Fruit fly (Drosophila melanogaster) whole organism, embryonic: ENCODE results near the gene CG1416.

Experiments
- Ada2b ChIP-seq: fragments of 200-800 bp; sonication (Bioruptor generic); IDR thresholded peaks from 2 replicates; pipeline ENCODE4 v1.3.6; 2022; ENCODE audit warnings: missing biosample characterization, missing genetic modification characterization
- Aef1 ChIP-seq: fragments of 200-800 bp; sonication (Bioruptor generic); IDR thresholded peaks from 3 replicates; pipeline ENCODE4 v1.3.6; 2022; ENCODE audit warnings: missing biosample characterization, missing genetic modification characterization
- CG10321 ChIP-seq: fragments of 200-800 bp; sonication (Bioruptor generic); IDR thresholded peaks from 2 replicates; pipeline ENCODE4 v1.3.6; 2022; ENCODE audit warnings: missing biosample characterization, missing genetic modification characterization
- CG10979 ChIP-seq: fragments of 200-800 bp; sonication (Bioruptor generic); optimal IDR thresholded peaks from 2 replicates; lab custom pipeline; 2018; ENCODE audit warnings: missing biosample characterization, mild to moderate bottlenecking, missing genetic modification characterization, moderate library complexity
- CG12744 ChIP-seq: fragments of 200-800 bp; sonication (Bioruptor generic); optimal IDR thresholded peaks from 2 replicates; lab custom pipeline; 2016; ENCODE audit warnings: missing biosample characterization, missing genetic modification characterization
- CG14860 ChIP-seq: fragments of 200-800 bp; sonication (Bioruptor generic); IDR thresholded peaks from 3 replicates; pipeline ENCODE4 v1.3.6; 2022; ENCODE audit warnings: missing biosample characterization, missing genetic modification characterization; ENCODE audit not compliant: partially characterized antibody
- CG1602 ChIP-seq: fragments of 200-800 bp; sonication (Bioruptor generic); optimal IDR thresholded peaks from 3 replicates; lab custom pipeline; 2016; ENCODE audit warnings: missing biosample characterization, missing genetic modification characterization
- CG16813 ChIP-seq: fragments of 200-800 bp; sonication (Bioruptor generic); IDR thresholded peaks from 3 replicates; pipeline ENCODE4 v1.3.6; 2022; ENCODE audit warnings: missing biosample characterization, missing genetic modification characterization; ENCODE audit not compliant: partially characterized antibody
- CG17829 ChIP-seq: fragments of 200-800 bp; optimal IDR thresholded peaks from 2 replicates; lab custom pipeline; 2019; ENCODE audit warnings: missing biosample characterization, mild to moderate bottlenecking, missing genetic modification characterization, moderate library complexity
- CG1832 ChIP-seq: fragments of 200-800 bp; sonication (Bioruptor generic); optimal IDR thresholded peaks from 2 replicates; lab custom pipeline; 2017; ENCODE audit warnings: missing biosample characterization, mild to moderate bottlenecking, missing genetic modification characterization, inconsistent platforms
- CG2712 ChIP-seq: fragments of 200-800 bp; optimal IDR thresholded peaks from 3 replicates; lab custom pipeline; 2019; ENCODE audit warnings: missing biosample characterization, mild to moderate bottlenecking, missing genetic modification characterization, moderate library complexity
- CG30431 ChIP-seq: fragments of 200-800 bp; sonication (Bioruptor generic); optimal IDR thresholded peaks from 2 replicates; lab custom pipeline; 2017; ENCODE audit warnings: missing biosample characterization, missing genetic modification characterization
- CG31224 ChIP-seq: fragments of 200-800 bp; sonication (Bioruptor generic); IDR thresholded peaks from 2 replicates; pipeline ENCODE4 v1.3.6; 2022; ENCODE audit warnings: missing biosample characterization, missing genetic modification characterization
- CG32767 ChIP-seq: fragments of 200-800 bp; sonication (Bioruptor generic); IDR thresholded peaks from 2 replicates; pipeline ENCODE4 v1.3.6; 2022; ENCODE audit warnings: missing biosample characterization, missing genetic modification characterization
- CG33557 ChIP-seq: fragments of 200-800 bp; sonication (Bioruptor generic); optimal IDR thresholded peaks from 2 replicates; lab custom pipeline; 2019; ENCODE audit warnings: missing biosample characterization, mild to moderate bottlenecking, missing genetic modification characterization, moderate library complexity
- CG4282 ChIP-seq: fragments of 200-800 bp; sonication (Bioruptor generic); optimal IDR thresholded peaks from 2 replicates; lab custom pipeline; 2016; ENCODE audit warnings: missing biosample characterization, missing genetic modification characterization
- CG43689 ChIP-seq: fragments of 200-800 bp; sonication (Bioruptor generic); IDR thresholded peaks from 2 replicates; pipeline ENCODE4 v1.3.6; 2022; ENCODE audit warnings: missing biosample characterization, missing genetic modification characterization
- CG5245 ChIP-seq: fragments of 200-800 bp; sonication (Bioruptor generic); optimal IDR thresholded peaks from 3 replicates; lab custom pipeline; 2016; ENCODE audit warnings: missing biosample characterization, missing genetic modification characterization
- CG5953 ChIP-seq: fragments of 200-800 bp; sonication (Bioruptor generic); IDR thresholded peaks from 2 replicates; pipeline ENCODE4 v1.3.6; 2022; ENCODE audit warnings: missing biosample characterization, missing genetic modification characterization
- CG6689 ChIP-seq: fragments of 200-800 bp; sonication (Bioruptor generic); IDR thresholded peaks from 2 replicates; pipeline ENCODE4 v1.3.6; 2022; ENCODE audit warnings: missing biosample characterization, missing genetic modification characterization
- CG7786 ChIP-seq: fragments of 200-800 bp; sonication (Bioruptor generic); optimal IDR thresholded peaks from 2 replicates; lab custom pipeline; 2016; ENCODE audit warnings: missing biosample characterization, missing genetic modification characterization
- Fer1 ChIP-seq: fragments of 200-800 bp; sonication (Bioruptor generic); optimal IDR thresholded peaks from 2 replicates; lab custom pipeline; 2017; ENCODE audit warnings: missing biosample characterization, mild to moderate bottlenecking, missing genetic modification characterization
- Gug ChIP-seq: fragments of 200-800 bp; sonication (Bioruptor generic); IDR thresholded peaks from 4 replicates; pipeline ENCODE4 v1.3.6; 2022; ENCODE audit warnings: missing biosample characterization, missing genetic modification characterization
- Mad ChIP-seq: fragments of 200-800 bp; sonication (Bioruptor generic); optimal IDR thresholded peaks from 2 replicates; lab custom pipeline; 2016; ENCODE audit warnings: missing biosample characterization, missing genetic modification characterization
- Nf-YC ChIP-seq: fragments of 200-800 bp; optimal IDR thresholded peaks from 3 replicates; lab custom pipeline; 2019; ENCODE audit warnings: missing biosample characterization, mild to moderate bottlenecking, missing genetic modification characterization, moderate library complexity
- Opbp ChIP-seq: fragments of 200-800 bp; sonication (Bioruptor generic); IDR thresholded peaks from 3 replicates; pipeline ENCODE4 v1.3.6; 2022; ENCODE audit warnings: missing biosample characterization, missing genetic modification characterization; ENCODE audit not compliant: partially characterized antibody
- Scr ChIP-seq: fragments of 200-800 bp; sonication (Bioruptor generic); IDR thresholded peaks from 2 replicates; pipeline ENCODE4 v1.3.6; 2022; ENCODE audit warnings: missing biosample characterization, missing genetic modification characterization; ENCODE audit not compliant: partially characterized antibody
- Vsx1 ChIP-seq: fragments of 200-800 bp; sonication (Bioruptor generic); optimal IDR thresholded peaks from 2 replicates; lab custom pipeline; 2017; ENCODE audit warnings: missing biosample characterization, mild to moderate bottlenecking, missing genetic modification characterization, missing genetic modification reagents
- Xrp1 ChIP-seq: fragments of 200-800 bp; sonication (Bioruptor generic); IDR thresholded peaks from 2 replicates; pipeline ENCODE4 v1.3.6; 2022; ENCODE audit warnings: missing biosample characterization, missing genetic modification characterization
- bab2 ChIP-seq: fragments of 200-800 bp; sonication (Bioruptor generic); optimal IDR thresholded peaks from 2 replicates; lab custom pipeline; 2016; ENCODE audit warnings: missing biosample characterization, missing genetic modification characterization
- bigmax ChIP-seq: fragments of 200-800 bp; sonication (Bioruptor generic); optimal IDR thresholded peaks from 2 replicates; lab custom pipeline; 2018; ENCODE audit warnings: missing biosample characterization, mild to moderate bottlenecking, missing genetic modification characterization
- cg ChIP-seq: fragments of 200-800 bp; sonication (Bioruptor generic); optimal IDR thresholded peaks from 3 replicates; lab custom pipeline; 2019; ENCODE audit warnings: missing biosample characterization, mild to moderate bottlenecking, missing genetic modification characterization, moderate library complexity
- emc ChIP-seq: fragments of 200-800 bp; sonication (Bioruptor generic); optimal IDR thresholded peaks from 2 replicates; lab custom pipeline; 2016; ENCODE audit warnings: missing biosample characterization, missing genetic modification characterization
- eyg ChIP-seq: fragments of 200-800 bp; sonication (Bioruptor generic); optimal IDR thresholded peaks from 3 replicates; lab custom pipeline; 2016; ENCODE audit warnings: missing biosample characterization, missing genetic modification characterization
- fd96Cb ChIP-seq: fragments of 200-800 bp; sonication (Bioruptor generic); optimal IDR thresholded peaks from 2 replicates; lab custom pipeline; 2018; ENCODE audit warnings: missing biosample characterization, mild to moderate bottlenecking, missing genetic modification characterization, moderate library complexity
- fu2 ChIP-seq: fragments of 200-800 bp; sonication (Bioruptor generic); optimal IDR thresholded peaks from 2 replicates; lab custom pipeline; 2016; ENCODE audit warnings: missing biosample characterization, missing genetic modification characterization
- grau ChIP-seq: fragments of 200-800 bp; optimal IDR thresholded peaks from 3 replicates; lab custom pipeline; 2019; ENCODE audit warnings: missing biosample characterization, mild to moderate bottlenecking, missing genetic modification characterization, moderate library complexity
- hb ChIP-seq: fragments of 200-800 bp; sonication (Bioruptor generic); IDR thresholded peaks from 3 replicates; pipeline ENCODE4 v1.3.6; 2022; ENCODE audit warnings: missing biosample characterization, missing genetic modification characterization; ENCODE audit not compliant: partially characterized antibody
- ind ChIP-seq: fragments of 200-800 bp; sonication (Bioruptor generic); optimal IDR thresholded peaks from 3 replicates; lab custom pipeline; 2016; ENCODE audit warnings: missing biosample characterization, missing genetic modification characterization
- inv ChIP-seq: fragments of 200-800 bp; sonication (Bioruptor generic); IDR thresholded peaks from 2 replicates; pipeline ENCODE4 v1.3.6; 2022; ENCODE audit warnings: missing biosample characterization, missing genetic modification characterization; ENCODE audit not compliant: partially characterized antibody
- nmo ChIP-seq: fragments of 200-800 bp; sonication (Bioruptor generic); optimal IDR thresholded peaks from 2 replicates; lab custom pipeline; 2018; ENCODE audit warnings: missing biosample characterization, mild to moderate bottlenecking, missing genetic modification characterization, moderate library complexity
- otp ChIP-seq: fragments of 200-800 bp; sonication (Bioruptor generic); IDR thresholded peaks from 3 replicates; pipeline ENCODE4, ENCODE4 v1.3.6; 2022; ENCODE audit warnings: missing biosample characterization, missing genetic modification characterization
- pho ChIP-seq: fragments of 200-800 bp; sonication (Bioruptor generic); optimal IDR thresholded peaks from 2 replicates; lab custom pipeline; 2016; ENCODE audit warnings: missing biosample characterization, missing genetic modification characterization
- seq ChIP-seq: fragments of 200-800 bp; sonication (Bioruptor generic); IDR thresholded peaks from 2 replicates; pipeline ENCODE4 v1.3.6; 2022; ENCODE audit warnings: missing biosample characterization, missing genetic modification characterization
- ssp ChIP-seq: fragments of 200-800 bp; sonication (Bioruptor generic); IDR thresholded peaks from 2 replicates; pipeline ENCODE4 v1.3.6; 2022; ENCODE audit warnings: missing biosample characterization, missing genetic modification characterization
- ttk ChIP-seq: fragments of 200-800 bp; sonication (Bioruptor generic); IDR thresholded peaks from 2 replicates; pipeline ENCODE4 v2.1.2; 2022; ENCODE audit warnings: missing biosample characterization, missing genetic modification characterization
- tx ChIP-seq: fragments of 200-800 bp; sonication (Bioruptor generic); optimal IDR thresholded peaks from 2 replicates; lab custom pipeline; 2016; ENCODE audit warnings: missing biosample characterization, missing genetic modification characterization
- vvl ChIP-seq: fragments of 200-800 bp; sonication (Bioruptor generic); IDR thresholded peaks from 2 replicates; pipeline ENCODE4 v1.3.6; 2022; ENCODE audit warnings: missing biosample characterization, missing genetic modification characterization
- zen ChIP-seq: fragments of 200-800 bp; sonication (Bioruptor generic); optimal IDR thresholded peaks from 3 replicates; lab custom pipeline; 2018; ENCODE audit warnings: missing biosample characterization, mild to moderate bottlenecking, missing genetic modification characterization, moderate library complexity

The CG1416 gene

DNA sequence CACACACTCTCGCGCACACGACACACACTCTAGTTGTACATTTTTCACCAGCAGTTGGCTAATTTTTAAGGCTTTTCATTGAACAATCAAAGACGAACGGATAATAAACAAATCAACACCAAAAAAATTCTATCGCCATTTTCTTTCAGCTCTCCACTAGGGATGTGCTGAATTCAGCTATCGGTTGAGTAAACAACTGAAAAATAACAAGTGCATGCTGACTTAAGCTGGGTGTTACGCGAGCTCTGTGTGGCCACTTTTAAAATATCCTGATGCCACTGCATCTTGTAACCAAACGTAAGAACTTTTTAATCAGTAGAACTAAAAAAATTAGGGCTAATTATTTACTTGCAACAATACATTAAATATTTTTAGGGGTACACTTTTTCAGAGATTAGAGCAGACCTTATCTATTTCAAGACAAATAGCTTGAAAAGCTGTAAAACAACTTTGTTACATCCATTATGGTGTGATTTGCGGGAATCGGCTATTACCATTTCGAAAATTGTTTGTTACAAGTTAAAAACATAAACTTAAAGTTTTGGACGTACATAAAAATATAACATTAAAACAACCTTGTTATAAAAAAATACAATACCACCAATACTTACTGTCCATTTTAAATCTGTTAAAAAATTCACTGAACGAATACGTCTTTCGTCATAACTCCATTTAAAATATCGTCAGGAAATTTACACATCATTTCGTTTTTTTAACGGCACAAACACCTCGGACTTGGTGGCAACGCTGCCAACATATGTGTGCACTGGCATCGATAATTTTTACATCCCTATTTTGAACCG, at the start of gene CG1416, which contains the start of gene step (continued):
- TF ChIP-seq Aef1 (GFP tag; lab: Robert Waterston, UW) (peak; percentile 46), ttk (GFP tag; lab: Robert Waterston, UW) (no peak), CG7786 (GFP tag; lab: Kevin White, UChicago) (peak; percentile 47), seq (GFP tag; lab: Robert Waterston, UW) (no peak), Vsx1 (GFP tag; lab: Kevin White, UChicago) (no peak), bab2 (peak; percentile 55), CG17829 (peak; percentile 48), inv (GFP tag; lab: Robert Waterston, UW) (peak; percentile 68; the same call in 1 of the 2 replicates), CG1602 (GFP tag; lab: Kevin White, UChicago) (peak; percentile 47), CG12744 (GFP tag; lab: Kevin White, UChicago) (no peak), CG5245 (GFP tag; lab: Kevin White, UChicago) (no peak), Xrp1 (GFP tag; lab: Robert Waterston, UW) (peak; percentile 49), fu2 (GFP tag; lab: Kevin White, UChicago) (peak; percentile 35), hb (GFP tag; lab: Robert Waterston, UW) (peak; percentile 73; the same call in 1 of the 3 replicates), CG33557 (no peak), Fer1 (GFP tag; lab: Kevin White, UChicago) (no peak), vvl (GFP tag; lab: Robert Waterston, UW) (peak; percentile 53; the same call in 1 of the 2 replicates), Gug (peak; percentile 77), tx (peak; percentile 21), zen (tag; lab: Kevin White, UChicago) (peak; percentile 49), Scr (GFP tag; lab: Robert Waterston, UW) (peak; percentile 56), fd96Cb (tag; lab: Kevin White, UChicago) (peak; percentile 52), CG16813 (peak; percentile 77), CG2712 (tag; lab: Kevin White, UChicago) (peak; percentile 51), Opbp (GFP tag; lab: Robert Waterston, UW) (peak; percentile 81; the same call in 2 of the 3 replicates), pho (GFP tag; lab: Kevin White, UChicago) (peak; percentile 50), CG43689 (GFP tag; lab: Robert Waterston, UW) (no peak), bigmax (GFP tag; lab: Kevin White, UChicago) (peak; percentile 35), CG32767 (GFP tag; lab: Robert Waterston, UW) (0 out of 2 replicates have a peak, but pooled peaks have one; percentile 27), cg (no peak), CG5953 (GFP tag; lab: Robert Waterston, UW) (no peak; the same call in 1 of the 2 replicates), Nf-YC (tag; lab: Kevin White, UChicago) (peak; percentile 41), Mad (GFP tag; lab: Kevin White, UChicago) (peak; percentile 41), nmo (GFP tag; lab: Kevin White, UChicago) (peak; percentile 74), CG4282 (GFP tag; lab: Kevin White, UChicago) (peak; percentile 27), CG6689 (0 out of 2 replicates have a peak, but pooled peaks have one; percentile 24), CG10321 (GFP tag; lab: Robert Waterston, UW) (no peak), CG14860 (no peak), otp (no peak), grau (peak; percentile 62), CG30431 (GFP tag; lab: Kevin White, UChicago) (peak; percentile 21), CG10979 (tag; lab: Kevin White, UChicago) (no peak), CG31224 (GFP tag; lab: Robert Waterston, UW) (peak; percentile 52), emc (GFP tag; lab: Kevin White, UChicago) (no peak), ind (GFP tag; lab: Kevin White, UChicago) (peak; percentile 65), ssp (peak; percentile 98), CG1832 (GFP tag; lab: Kevin White, UChicago) (no peak), eyg (GFP tag; lab: Kevin White, UChicago) (peak; percentile 15), Ada2b (GFP tag; lab: Robert Waterston, UW) (0 out of 2 replicates have a peak, but pooled peaks have one; percentile 12)
